Worm (Caenorhabditis elegans) whole organism, L4 larva: Measurements from ENCODE around the gene mif-2.
A peak's percentile ranks its signal among the peaks of the same experiment; 100 is the strongest.

Experiments
- F10B5.3 ChIP-seq: sonication (generic microtip); optimal IDR thresholded peaks from 2 replicates; lab custom pipeline; 2016; ENCODE audit warnings: mild to moderate bottlenecking, missing genetic modification characterization, missing compliant biosample characterization
- F26F4.8 ChIP-seq: fragments of 200-800 bp; sonication (Bioruptor generic); conservative IDR thresholded peaks from 2 replicates; pipeline ENCODE4 v1.3.6; 2022; ENCODE audit warnings: missing genetic modification characterization, missing compliant biosample characterization
- F37D6.2 ChIP-seq: sonication (generic microtip); optimal IDR thresholded peaks from 2 replicates; lab custom pipeline; 2016; ENCODE audit warnings: mild to moderate bottlenecking, missing genetic modification characterization, missing compliant biosample characterization
- F49E8.2 ChIP-seq: sonication (generic microtip); optimal IDR thresholded peaks from 2 replicates; lab custom pipeline; 2016; ENCODE audit warnings: missing compliant biosample characterization, mild to moderate bottlenecking, missing genetic modification characterization, borderline replicate concordance
- R02D3.7 ChIP-seq: fragments of 150-350 bp; sonication (generic microtip); optimal IDR thresholded peaks from 3 replicates; lab custom pipeline; 2014; ENCODE audit warnings: missing biosample characterization, missing genetic modification characterization
- T26A8.4 ChIP-seq: fragments of 200-800 bp; sonication (Bioruptor generic); IDR thresholded peaks from 2 replicates; pipeline ENCODE4 v1.3.6; 2022; ENCODE audit warnings: missing genetic modification characterization, missing compliant biosample characterization
- Y48G9A.11 ChIP-seq: fragments of 200-800 bp; sonication (Bioruptor generic); IDR thresholded peaks from 2 replicates; pipeline ENCODE4 v1.3.6; 2022; ENCODE audit warnings: missing genetic modification reagents, missing genetic modification characterization, missing compliant biosample characterization
- ZK337.2 ChIP-seq: fragments of 200-800 bp; sonication (Bioruptor generic); IDR thresholded peaks from 2 replicates; pipeline ENCODE4 v1.3.6; 2022; ENCODE audit warnings: missing genetic modification reagents, missing genetic modification characterization, missing compliant biosample characterization
- ZK546.5 ChIP-seq, 2 experiments: sonication (generic microtip); optimal IDR thresholded peaks; 2 replicates each; lab custom pipeline; 2017; ENCODE audit warnings: missing biosample characterization in 2 of 2, missing genetic modification characterization in 2 of 2
- aha-1 ChIP-seq: fragments of 150-350 bp; peaks from one replicate; lab custom pipeline; 2014; ENCODE audit warnings: missing biosample characterization, missing genetic modification characterization
- attf-4 ChIP-seq: sonication (generic microtip); optimal IDR thresholded peaks from 3 replicates; lab custom pipeline; 2017; ENCODE audit warnings: missing biosample characterization, missing genetic modification characterization
- ceh-20 ChIP-seq: fragments of 200-800 bp; sonication (Bioruptor generic); IDR thresholded peaks from 2 replicates; pipeline ENCODE4 v1.3.6; 2022; ENCODE audit warnings: missing genetic modification reagents, missing genetic modification characterization, missing compliant biosample characterization
- ceh-32 ChIP-seq: sonication (generic microtip); optimal IDR thresholded peaks from 2 replicates; lab custom pipeline; 2016; ENCODE audit warnings: mild to moderate bottlenecking, missing genetic modification characterization, missing compliant biosample characterization; ENCODE audit not compliant: poor library complexity
- ceh-44 ChIP-seq: fragments of 200-800 bp; sonication (Bioruptor generic); IDR thresholded peaks from 2 replicates; pipeline ENCODE4 v1.3.6; 2022; ENCODE audit warnings: missing genetic modification reagents, missing genetic modification characterization, missing compliant biosample characterization
- ceh-62 ChIP-seq: sonication (generic microtip); optimal IDR thresholded peaks from 2 replicates; lab custom pipeline; 2017; ENCODE audit warnings: missing biosample characterization, missing genetic modification characterization
- ces-1 ChIP-seq: fragments of 150-350 bp; sonication (generic microtip); optimal IDR thresholded peaks from 4 replicates; lab custom pipeline; 2014; ENCODE audit warnings: missing biosample characterization, missing genetic modification reagents, missing genetic modification characterization
- ctbp-1 ChIP-seq: fragments of 200-800 bp; sonication (Bioruptor generic); IDR thresholded peaks from 2 replicates; pipeline ENCODE4 v1.3.6; 2022; ENCODE audit warnings: missing genetic modification reagents, missing genetic modification characterization, missing compliant biosample characterization
- dmd-6 ChIP-seq: fragments of 200-800 bp; sonication (Bioruptor generic); IDR thresholded peaks from 2 replicates; pipeline ENCODE4 v1.3.6; 2022; ENCODE audit warnings: missing genetic modification reagents, missing genetic modification characterization, missing compliant biosample characterization
- dmd-8 ChIP-seq: fragments of 200-800 bp; sonication (Bioruptor generic); IDR thresholded peaks from 2 replicates; pipeline ENCODE4 v1.3.6; 2022; ENCODE audit warnings: missing genetic modification characterization, missing compliant biosample characterization
- dpl-1 ChIP-seq: fragments of 150-350 bp; optimal IDR thresholded peaks from 2 replicates; lab custom pipeline; 2014; ENCODE audit warnings: missing biosample characterization, missing genetic modification reagents, missing genetic modification characterization
- egl-43 ChIP-seq: fragments of 200-800 bp; sonication (Bioruptor generic); IDR thresholded peaks from 2 replicates; pipeline ENCODE4 v1.3.6; 2022; ENCODE audit warnings: missing genetic modification reagents, missing genetic modification characterization, missing compliant biosample characterization
- fos-1 ChIP-seq: fragments of 150-350 bp; optimal IDR thresholded peaks from 2 replicates; lab custom pipeline; 2014; ENCODE audit warnings: missing biosample characterization, missing genetic modification characterization
- hlh-30 ChIP-seq: sonication (generic microtip); optimal IDR thresholded peaks from 2 replicates; lab custom pipeline; 2017; ENCODE audit warnings: antibody characterized with exemption, mild to moderate bottlenecking, missing genetic modification characterization, missing compliant biosample characterization; ENCODE audit not compliant: insufficient read depth
- lin-29 ChIP-seq: fragments of 200-800 bp; sonication (Bioruptor generic); IDR thresholded peaks from 2 replicates; pipeline ENCODE4 v1.3.6; 2022; ENCODE audit warnings: missing genetic modification reagents, missing genetic modification characterization, missing compliant biosample characterization
- lin-38 ChIP-seq: fragments of 200-800 bp; sonication (Bioruptor generic); IDR thresholded peaks from 2 replicates; pipeline ENCODE4 v1.3.6; 2022; ENCODE audit warnings: missing genetic modification reagents, missing genetic modification characterization, missing compliant biosample characterization
- lin-39 ChIP-seq: fragments of 150-350 bp; optimal IDR thresholded peaks from 2 replicates; lab custom pipeline; 2014; ENCODE audit warnings: missing biosample characterization, missing genetic modification reagents, missing genetic modification characterization
- madf-5 ChIP-seq, 2 experiments: fragments of 200-800 bp; sonication (Bioruptor generic); IDR thresholded peaks; 2 replicates each; pipeline ENCODE4 v1.3.6; 2022; ENCODE audit warnings: missing compliant biosample characterization in 2 of 2, missing genetic modification characterization in 2 of 2
- madf-9 ChIP-seq: fragments of 200-800 bp; sonication (Bioruptor generic); conservative IDR thresholded peaks from 2 replicates; pipeline ENCODE4 v1.3.6; 2022; ENCODE audit warnings: missing genetic modification reagents, missing genetic modification characterization, missing compliant biosample characterization
- mdt-29 ChIP-seq: fragments of 200-800 bp; sonication (Bioruptor generic); IDR thresholded peaks from 2 replicates; pipeline ENCODE4 v1.3.6; 2022; ENCODE audit warnings: missing genetic modification reagents, missing genetic modification characterization, missing compliant biosample characterization
- mep-1 ChIP-seq: fragments of 150-350 bp; sonication (generic microtip); optimal IDR thresholded peaks from 3 replicates; lab custom pipeline; 2014; ENCODE audit warnings: missing biosample characterization, missing genetic modification characterization
- mes-2 ChIP-seq: sonication (generic microtip); optimal IDR thresholded peaks from 2 replicates; lab custom pipeline; 2016; ENCODE audit warnings: missing genotype, mild to moderate bottlenecking, missing genetic modification characterization, missing compliant biosample characterization; ENCODE audit not compliant: poor library complexity, severe bottlenecking
- nhr-10 ChIP-seq: fragments of 150-350 bp; optimal IDR thresholded peaks from 2 replicates; lab custom pipeline; 2014; ENCODE audit warnings: missing biosample characterization, missing genetic modification characterization
- nhr-11 ChIP-seq: fragments of 150-350 bp; optimal IDR thresholded peaks from 2 replicates; lab custom pipeline; 2014; ENCODE audit warnings: missing biosample characterization, missing genetic modification characterization
- nhr-237 ChIP-seq: sonication (generic microtip); optimal IDR thresholded peaks from 2 replicates; lab custom pipeline; 2017; ENCODE audit warnings: missing biosample characterization, missing genetic modification characterization
- nhr-41 ChIP-seq: fragments of 200-800 bp; sonication (Bioruptor generic); IDR thresholded peaks from 2 replicates; pipeline ENCODE4 v1.3.6; 2022; ENCODE audit warnings: missing genetic modification reagents, missing genetic modification characterization, missing compliant biosample characterization
- nhr-48 ChIP-seq: sonication (generic microtip); optimal IDR thresholded peaks from 2 replicates; lab custom pipeline; 2016; ENCODE audit warnings: mild to moderate bottlenecking, missing genetic modification characterization, missing compliant biosample characterization
- nhr-6 ChIP-seq: fragments of 150-350 bp; optimal IDR thresholded peaks from 2 replicates; lab custom pipeline; 2014; ENCODE audit warnings: missing biosample characterization, missing genetic modification characterization
- php-3 ChIP-seq: fragments of 200-800 bp; sonication (Bioruptor generic); IDR thresholded peaks from 2 replicates; pipeline ENCODE4 v1.3.6; 2022; ENCODE audit warnings: missing genetic modification reagents, missing genetic modification characterization, missing compliant biosample characterization
- pqm-1 ChIP-seq: sonication (generic microtip); optimal IDR thresholded peaks from 2 replicates; lab custom pipeline; 2017; ENCODE audit warnings: missing biosample characterization, missing genetic modification characterization
- rbr-2 ChIP-seq: sonication (generic microtip); optimal IDR thresholded peaks from 2 replicates; lab custom pipeline; 2016; ENCODE audit warnings: missing genotype, missing genetic modification characterization, missing compliant biosample characterization
- saeg-2 ChIP-seq: fragments of 200-800 bp; sonication (Bioruptor generic); IDR thresholded peaks from 2 replicates; pipeline ENCODE4 v1.3.6; 2022; ENCODE audit warnings: missing genetic modification reagents, missing genetic modification characterization, missing compliant biosample characterization
- sdz-12 ChIP-seq: fragments of 200-800 bp; sonication (Bioruptor generic); optimal IDR thresholded peaks from 2 replicates; lab custom pipeline; 2018; ENCODE audit warnings: mild to moderate bottlenecking, missing genetic modification characterization, missing compliant biosample characterization
- snpc-4 ChIP-seq: fragments of 150-350 bp; optimal IDR thresholded peaks from 2 replicates; lab custom pipeline; 2014; ENCODE audit warnings: missing biosample characterization, missing genetic modification characterization
- spr-1 ChIP-seq: sonication (generic microtip); optimal IDR thresholded peaks from 2 replicates; lab custom pipeline; 2016; ENCODE audit warnings: mild to moderate bottlenecking, missing genetic modification characterization, missing compliant biosample characterization
- tag-97 ChIP-seq: fragments of 200-800 bp; sonication (Bioruptor generic); IDR thresholded peaks from 2 replicates; pipeline ENCODE4 v1.3.6; 2022; ENCODE audit warnings: missing genetic modification characterization, missing compliant biosample characterization
- tra-1 ChIP-seq: fragments of 200-800 bp; sonication (Bioruptor generic); IDR thresholded peaks from 2 replicates; pipeline ENCODE4 v1.3.6; 2022; ENCODE audit warnings: missing genetic modification reagents, missing genetic modification characterization, missing compliant biosample characterization
- unc-130 ChIP-seq: sonication (generic microtip); optimal IDR thresholded peaks from 2 replicates; lab custom pipeline; 2016; ENCODE audit warnings: missing genetic modification reagents, missing genetic modification characterization, missing compliant biosample characterization
- unc-62 ChIP-seq, 3 experiments: fragments of 150-350 bp in 1 of 3; sonication (generic microtip); optimal IDR thresholded peaks in 2 of 3; peaks in 1 of 3; 1 replicate in 1 of 3; 2 replicates in 2 of 3; lab custom pipeline; 2014 to 2017; ENCODE audit warnings: missing biosample characterization in 3 of 3, missing genetic modification characterization in 3 of 3, missing genetic modification reagents in 3 of 3, missing genotype in 1 of 3
- vab-7 ChIP-seq: fragments of 200-800 bp; sonication (Bioruptor generic); IDR thresholded peaks from 2 replicates; pipeline ENCODE4 v1.3.6; 2022; ENCODE audit warnings: missing genetic modification reagents, missing genetic modification characterization, missing compliant biosample characterization
- zfp-2 ChIP-seq: sonication (generic microtip); optimal IDR thresholded peaks from 2 replicates; lab custom pipeline; 2016; ENCODE audit warnings: mild to moderate bottlenecking, missing genetic modification characterization, missing compliant biosample characterization
- ztf-7 ChIP-seq: fragments of 150-350 bp; optimal IDR thresholded peaks from 2 replicates; lab custom pipeline; 2014; ENCODE audit warnings: missing biosample characterization, missing genetic modification characterization

mif-2 gene

ce11 chrV:11933196-11934028 lies 44.8 kb downstream of the mif-2 start, which contains the start of the genes aman-2 and F58H1.3 (continued):
- TF ChIP-seq ceh-44 (GFP tag; lab: Robert Waterston, UW), result no peak
- no peak for TF ChIP-seq ceh-32 (tag; lab: Kevin White, UChicago)
- TF ChIP-seq Y48G9A.11 (GFP tag; lab: Robert Waterston, UW), result no peak
- TF ChIP-seq hlh-30, result peak; percentile 20
- TF ChIP-seq T26A8.4 (GFP tag; lab: Robert Waterston, UW), result no peak
- TF ChIP-seq unc-130, result peak; percentile 62
- no peak for TF ChIP-seq saeg-2
- no peak for TF ChIP-seq fos-1 (tag; lab: Kevin White, UChicago)
- no peak for TF ChIP-seq egl-43 (GFP tag; lab: Robert Waterston, UW)
- no peak for TF ChIP-seq ctbp-1 (GFP tag; lab: Robert Waterston, UW)
- no peak for TF ChIP-seq F37D6.2
- TF ChIP-seq madf-5 (GFP tag; IDR thresholded peaks at IDR 0.05; lab: Robert Waterston, UW), result no peak
- no peak for TF ChIP-seq nhr-41 (GFP tag; lab: Robert Waterston, UW)
- TF ChIP-seq mdt-29 (GFP tag; lab: Robert Waterston, UW), result no peak
- TF ChIP-seq nhr-6, result peak; percentile 19
- TF ChIP-seq rbr-2 (tag; lab: Kevin White, UChicago), result no peak
- TF ChIP-seq nhr-10 (tag; lab: Kevin White, UChicago), result no peak
- no peak for TF ChIP-seq R02D3.7 (tag; lab: Kevin White, UChicago)
- TF ChIP-seq nhr-11 (tag; lab: Kevin White, UChicago), result no peak
- TF ChIP-seq lin-39 (tag; lab: Kevin White, UChicago), result no peak
- TF ChIP-seq F10B5.3 (tag; lab: Kevin White, UChicago), result no peak
- no peak for TF ChIP-seq ceh-62 (tag; lab: Kevin White, UChicago)
- no peak for TF ChIP-seq ztf-7 (tag; lab: Kevin White, UChicago)
- no peak for TF ChIP-seq spr-1
- no peak for TF ChIP-seq nhr-237 (tag; lab: Kevin White, UChicago)
- no peak for TF ChIP-seq ceh-20 (GFP tag; lab: Robert Waterston, UW)
- TF ChIP-seq nhr-48 (tag; lab: Kevin White, UChicago), result no peak
- no peak for TF ChIP-seq dmd-8
- TF ChIP-seq unc-62 (GFP tag; optimal IDR thresholded peaks at IDR 0.05 in 1 of 2; lab: Kevin White, UChicago), result no peak
- no peak for TF ChIP-seq unc-62 (tag; optimal IDR thresholded peaks at IDR 0.05; lab: Kevin White, UChicago)
- no peak for TF ChIP-seq dmd-6 (GFP tag; lab: Robert Waterston, UW)
- TF ChIP-seq sdz-12, result no peak
- TF ChIP-seq dpl-1, result peak; percentile 27
- peak; percentile 65 for TF ChIP-seq mes-2 (tag; lab: Kevin White, UChicago)
- TF ChIP-seq madf-9 (GFP tag; lab: Robert Waterston, UW), result no peak
- TF ChIP-seq pqm-1, result no peak
- no peak for TF ChIP-seq zfp-2 (tag; lab: Kevin White, UChicago)
- no peak for TF ChIP-seq ces-1
- TF ChIP-seq lin-38 (GFP tag; lab: Robert Waterston, UW), result peak; percentile 71
- TF ChIP-seq F49E8.2 (tag; lab: Kevin White, UChicago), result no peak
- no peak for TF ChIP-seq aha-1 (tag; lab: Kevin White, UChicago)
- TF ChIP-seq php-3, result no peak
- TF ChIP-seq mep-1 (tag; lab: Kevin White, UChicago), result peak; percentile 74
- TF ChIP-seq ZK337.2 (GFP tag; lab: Robert Waterston, UW), result no peak
- TF ChIP-seq snpc-4 (tag; lab: Kevin White, UChicago), result no peak
- TF ChIP-seq attf-4, result no peak
- no peak for TF ChIP-seq tra-1 (GFP tag; lab: Robert Waterston, UW)
- no peak for TF ChIP-seq ZK546.5 (tag; optimal IDR thresholded peaks at IDR 0.05; lab: Kevin White, UChicago)
- TF ChIP-seq tag-97 (GFP tag; lab: Robert Waterston, UW), result no peak
- no peak for TF ChIP-seq F26F4.8 (GFP tag; lab: Robert Waterston, UW)
- TF ChIP-seq lin-29 (GFP tag; lab: Robert Waterston, UW), result no peak
- TF ChIP-seq vab-7 (GFP tag; lab: Robert Waterston, UW), result no peak
